Fruit fly (Drosophila melanogaster) Kc167 (cell line): ENCODE data around the gene CG17378.

Experiments
- Myc ChIP-seq: fragments of >200 bp; optimal IDR thresholded peaks from 2 replicates; lab custom pipeline; 2017; ENCODE audit warnings: missing external identifiers
- h ChIP-seq: fragments of >200 bp; optimal IDR thresholded peaks from 3 replicates; lab custom pipeline; 2018; ENCODE audit warnings: missing external identifiers
- insv ChIP-seq: fragments of >200 bp; optimal IDR thresholded peaks from 3 replicates; lab custom pipeline; 2018; ENCODE audit warnings: missing external identifiers
- psq ChIP-seq: fragments of >200 bp; optimal IDR thresholded peaks from 2 replicates; lab custom pipeline; 2017; ENCODE audit warnings: missing external identifiers
- ttk ChIP-seq: sonication (Bioruptor generic); optimal IDR thresholded peaks from 2 replicates; lab custom pipeline; 2017; ENCODE audit warnings: missing external identifiers

DNA sequence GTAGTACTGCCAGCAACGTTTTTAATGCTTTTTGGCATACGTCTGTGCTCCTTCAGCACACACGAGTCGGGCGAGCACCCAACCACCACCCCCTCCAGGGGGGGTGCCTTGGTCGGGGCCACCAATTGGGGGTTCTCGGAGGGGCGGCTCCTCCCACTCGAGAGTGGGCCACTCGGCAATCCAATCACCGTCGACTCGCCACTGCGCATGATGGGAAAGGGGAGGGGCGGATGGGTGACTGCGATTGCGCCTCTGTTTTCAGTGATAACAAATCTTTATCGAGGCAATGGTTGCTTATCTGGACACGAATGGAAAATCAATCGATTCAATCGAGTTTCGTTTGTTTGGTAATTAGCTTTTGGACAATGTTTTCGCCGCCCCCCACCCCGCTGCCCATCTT, 43.7 kb downstream of the CG17378 start:
- TF ChIP-seq Myc (lab: Kevin White, UChicago) (no peak), psq (no peak), insv (lab: Kevin White, UChicago) (no peak), ttk (lab: Kevin White, UChicago) (no peak), h (lab: Kevin White, UChicago) (no peak)
